Worm (Caenorhabditis elegans) whole organism, L4 larva: ENCODE measurements around the gene F41C6.6.

ENCODE experiments used
- ZK546.5 ChIP-seq, 2 experiments: sonication (generic microtip); optimal IDR thresholded peaks; 2 replicates each; lab custom pipeline; 2017; ENCODE audit warnings: missing biosample characterization in 2 of 2, missing genetic modification characterization in 2 of 2
- fkh-10 ChIP-seq: fragments of 150-350 bp; optimal IDR thresholded peaks from 2 replicates; lab custom pipeline; 2014; ENCODE audit warnings: missing biosample characterization, missing genetic modification reagents, missing genetic modification characterization
- fos-1 ChIP-seq: fragments of 150-350 bp; optimal IDR thresholded peaks from 2 replicates; lab custom pipeline; 2014; ENCODE audit warnings: missing biosample characterization, missing genetic modification characterization
- gei-8 ChIP-seq: fragments of 200-800 bp; sonication (Bioruptor generic); optimal IDR thresholded peaks from 2 replicates; lab custom pipeline; 2018; ENCODE audit warnings: mild to moderate bottlenecking, missing genetic modification characterization, missing compliant biosample characterization
- hlh-30 ChIP-seq: sonication (generic microtip); optimal IDR thresholded peaks from 2 replicates; lab custom pipeline; 2017; ENCODE audit warnings: antibody characterized with exemption, mild to moderate bottlenecking, missing genetic modification characterization, missing compliant biosample characterization; ENCODE audit not compliant: insufficient read depth
- lin-13 ChIP-seq: fragments of 150-350 bp; optimal IDR thresholded peaks from 2 replicates; lab custom pipeline; 2014; ENCODE audit warnings: missing biosample characterization, missing genetic modification reagents, missing genetic modification characterization
- lin-38 ChIP-seq: fragments of 200-800 bp; sonication (Bioruptor generic); IDR thresholded peaks from 2 replicates; pipeline ENCODE4 v1.3.6; 2022; ENCODE audit warnings: missing genetic modification reagents, missing genetic modification characterization, missing compliant biosample characterization
- lsy-2 ChIP-seq, 2 experiments: fragments of 150-350 bp in 1 of 2; sonication (generic microtip) in 1 of 2; optimal IDR thresholded peaks; 2 replicates each; lab custom pipeline; 2014 to 2017; ENCODE audit warnings: missing biosample characterization in 2 of 2, missing genetic modification characterization in 2 of 2
- mep-1 ChIP-seq: fragments of 150-350 bp; sonication (generic microtip); optimal IDR thresholded peaks from 3 replicates; lab custom pipeline; 2014; ENCODE audit warnings: missing biosample characterization, missing genetic modification characterization
- skn-1 ChIP-seq: fragments of 150-350 bp; optimal IDR thresholded peaks from 2 replicates; lab custom pipeline; 2014; ENCODE audit warnings: missing biosample characterization, missing genetic modification characterization
- tag-97 ChIP-seq: fragments of 200-800 bp; sonication (Bioruptor generic); IDR thresholded peaks from 2 replicates; pipeline ENCODE4 v1.3.6; 2022; ENCODE audit warnings: missing genetic modification characterization, missing compliant biosample characterization
- zip-2 ChIP-seq: fragments of 150-350 bp; optimal IDR thresholded peaks from 2 replicates; lab custom pipeline; 2014; ENCODE audit warnings: missing biosample characterization, missing genetic modification characterization
- ztf-11 ChIP-seq: fragments of 150-350 bp; optimal IDR thresholded peaks from 2 replicates; lab custom pipeline; 2014; ENCODE audit warnings: missing biosample characterization, missing genetic modification characterization

DNA sequence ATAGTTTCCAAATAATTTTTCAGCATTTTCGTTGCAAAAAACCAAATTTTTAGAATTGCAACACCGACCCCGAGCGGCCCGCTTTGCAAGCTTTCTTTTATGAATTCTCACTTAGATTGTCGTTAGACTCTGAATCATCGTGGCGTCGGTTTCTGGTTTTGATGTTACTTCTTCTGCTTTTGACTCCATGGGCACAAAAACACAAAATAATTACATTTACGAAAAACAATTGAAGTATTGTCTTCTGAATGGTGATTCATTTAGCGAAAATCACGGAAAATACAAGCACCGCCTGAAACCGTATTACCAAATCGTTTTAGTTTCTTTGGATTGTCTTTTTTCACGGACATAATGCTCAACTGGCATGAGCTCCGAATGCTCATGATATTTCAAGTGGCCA, 19.4 kb upstream of the F41C6.6 start, which contains the start of gene pes-23:
- no peak for TF ChIP-seq skn-1 (tag; lab: Kevin White, UChicago)
- no peak for TF ChIP-seq fkh-10 (GFP tag; lab: Kevin White, UChicago)
- TF ChIP-seq lin-38 (GFP tag; lab: Robert Waterston, UW): no peak
- no peak for TF ChIP-seq lsy-2 (tag; optimal IDR thresholded peaks at IDR 0.05; lab: Kevin White, UChicago)
- TF ChIP-seq ZK546.5 (tag; optimal IDR thresholded peaks at IDR 0.05; lab: Kevin White, UChicago): no peak
- TF ChIP-seq zip-2: no peak
- no peak for TF ChIP-seq fos-1 (tag; lab: Kevin White, UChicago)
- TF ChIP-seq mep-1 (tag; lab: Kevin White, UChicago): no peak
- no peak for TF ChIP-seq hlh-30 (tag; lab: Kevin White, UChicago)
- TF ChIP-seq tag-97 (GFP tag; lab: Robert Waterston, UW): no peak
- TF ChIP-seq ztf-11: no peak
- TF ChIP-seq lin-13 (GFP tag; lab: Kevin White, UChicago): no peak
- no peak for TF ChIP-seq gei-8
